Fruit fly (Drosophila melanogaster) whole organism, embryonic: Measurements from ENCODE around the gene meso18E.

Experiments used
- Atf-2 ChIP-seq: fragments of 200-800 bp; sonication (Bioruptor generic); optimal IDR thresholded peaks from 2 replicates; lab custom pipeline; 2016; ENCODE audit warnings: missing biosample characterization, missing genetic modification characterization
- BtbVII ChIP-seq: fragments of 200-800 bp; sonication (Bioruptor generic); optimal IDR thresholded peaks from 3 replicates; lab custom pipeline; 2017; ENCODE audit warnings: missing biosample characterization, mild to moderate bottlenecking, missing genetic modification characterization
- CG11695 ChIP-seq: fragments of 200-800 bp; sonication (Bioruptor generic); IDR thresholded peaks from 3 replicates; pipeline ENCODE4 v1.3.6; 2022; ENCODE audit warnings: missing biosample characterization, missing genetic modification characterization
- CG11696 ChIP-seq: fragments of 200-800 bp; sonication (Bioruptor generic); IDR thresholded peaks from 2 replicates; pipeline ENCODE4 v1.3.6; 2022; ENCODE audit warnings: missing biosample characterization, missing genetic modification characterization
- CG1233 ChIP-seq: fragments of 200-800 bp; sonication (Bioruptor generic); optimal IDR thresholded peaks from 4 replicates; lab custom pipeline; 2018; ENCODE audit warnings: missing biosample characterization, mild to moderate bottlenecking, missing genetic modification characterization
- CG12942 ChIP-seq: fragments of 200-800 bp; sonication (Bioruptor generic); optimal IDR thresholded peaks from 3 replicates; lab custom pipeline; 2016; ENCODE audit warnings: missing biosample characterization, missing genetic modification characterization
- CG1603 ChIP-seq: fragments of 200-800 bp; sonication (Bioruptor generic); optimal IDR thresholded peaks from 2 replicates; lab custom pipeline; 2019; ENCODE audit warnings: missing biosample characterization, mild to moderate bottlenecking, missing genetic modification characterization, moderate library complexity
- CG1832 ChIP-seq: fragments of 200-800 bp; sonication (Bioruptor generic); optimal IDR thresholded peaks from 2 replicates; lab custom pipeline; 2017; ENCODE audit warnings: missing biosample characterization, mild to moderate bottlenecking, missing genetic modification characterization, inconsistent platforms
- CG18599 ChIP-seq: fragments of 200-800 bp; sonication (Bioruptor generic); optimal IDR thresholded peaks from 3 replicates; lab custom pipeline; 2017; ENCODE audit warnings: missing biosample characterization, missing genetic modification characterization, mild to moderate bottlenecking, moderate library complexity, missing genetic modification reagents
- CG30403 ChIP-seq: fragments of 200-800 bp; sonication (Bioruptor generic); optimal IDR thresholded peaks from 3 replicates; lab custom pipeline; 2016; ENCODE audit warnings: missing biosample characterization, missing genetic modification characterization
- CG31441 ChIP-seq: fragments of 200-800 bp; sonication (Bioruptor generic); IDR thresholded peaks from 2 replicates; pipeline ENCODE4 v1.3.6; 2022; ENCODE audit warnings: missing biosample characterization, missing genetic modification characterization
- CG4404 ChIP-seq: fragments of 200-800 bp; sonication (Bioruptor generic); IDR thresholded peaks from 2 replicates; pipeline ENCODE4 v1.3.6; 2022; ENCODE audit warnings: missing biosample characterization, missing genetic modification characterization
- CG4820 ChIP-seq: fragments of 200-800 bp; sonication (Bioruptor generic); optimal IDR thresholded peaks from 3 replicates; lab custom pipeline; 2016; ENCODE audit warnings: missing biosample characterization, missing genetic modification characterization
- CTCF ChIP-seq: fragments of 200-800 bp; sonication (Bioruptor generic); optimal IDR thresholded peaks from 2 replicates; lab custom pipeline; 2017; ENCODE audit warnings: missing biosample characterization, mild to moderate bottlenecking, missing genetic modification characterization, moderate library complexity
- Doc3 ChIP-seq: fragments of 200-800 bp; sonication (Bioruptor generic); IDR thresholded peaks from 3 replicates; pipeline ENCODE4 v1.3.6; 2022; ENCODE audit warnings: missing biosample characterization, missing genetic modification characterization; ENCODE audit not compliant: partially characterized antibody
- ERR ChIP-seq: fragments of 200-800 bp; sonication (Bioruptor generic); optimal IDR thresholded peaks from 2 replicates; lab custom pipeline; 2016; ENCODE audit warnings: missing biosample characterization, missing genetic modification characterization
- Fer3 ChIP-seq: fragments of 200-800 bp; sonication (Bioruptor generic); optimal IDR thresholded peaks from 2 replicates; lab custom pipeline; 2018; ENCODE audit warnings: missing biosample characterization, mild to moderate bottlenecking, missing genetic modification characterization, moderate library complexity
- HmgD ChIP-seq: fragments of 200-800 bp; sonication (Bioruptor generic); optimal IDR thresholded peaks from 3 replicates; lab custom pipeline; 2016; ENCODE audit warnings: missing biosample characterization, missing genetic modification characterization
- Meics ChIP-seq: fragments of 200-800 bp; sonication (Bioruptor generic); optimal IDR thresholded peaks from 2 replicates; lab custom pipeline; 2017; ENCODE audit warnings: missing biosample characterization, mild to moderate bottlenecking, missing genetic modification characterization
- NFAT ChIP-seq: fragments of 200-800 bp; sonication (Bioruptor generic); IDR thresholded peaks from 2 replicates; pipeline ENCODE4 v1.3.6; 2022; ENCODE audit warnings: missing biosample characterization, missing genetic modification characterization
- Neu2 ChIP-seq: fragments of 200-800 bp; sonication (Bioruptor generic); optimal IDR thresholded peaks from 3 replicates; lab custom pipeline; 2016; ENCODE audit warnings: missing biosample characterization, missing genetic modification characterization, borderline replicate concordance
- Pdp1 ChIP-seq, 2 experiments: fragments of 200-800 bp; sonication (Bioruptor generic); optimal IDR thresholded peaks; 3 replicates each; lab custom pipeline; 2016; ENCODE audit warnings: missing biosample characterization in 2 of 2, missing genetic modification characterization in 2 of 2, mild to moderate bottlenecking in 1 of 2, moderate library complexity in 1 of 2
- Sin3A ChIP-seq: fragments of >200 bp; optimal IDR thresholded peaks from 2 replicates; lab custom pipeline; 2018
- Stat92E ChIP-seq, 3 experiments: fragments of >200 bp in 2 of 3; fragments of 200-800 bp in 1 of 3; sonication (Bioruptor generic) in 1 of 3; optimal IDR thresholded peaks; 2 replicates each; lab custom pipeline; 2017 to 2019; ENCODE audit warnings: missing biosample characterization in 3 of 3, missing genetic modification characterization in 3 of 3, mild to moderate bottlenecking in 1 of 3, moderate library complexity in 1 of 3
- Xbp1 ChIP-seq: fragments of 200-800 bp; sonication (Bioruptor generic); optimal IDR thresholded peaks from 3 replicates; lab custom pipeline; 2016; ENCODE audit warnings: missing biosample characterization, mild to moderate bottlenecking, missing genetic modification characterization
- Xrp1 ChIP-seq: fragments of 200-800 bp; sonication (Bioruptor generic); IDR thresholded peaks from 2 replicates; pipeline ENCODE4 v1.3.6; 2022; ENCODE audit warnings: missing biosample characterization, missing genetic modification characterization
- YL-1 ChIP-seq: fragments of 200-800 bp; sonication (Bioruptor generic); optimal IDR thresholded peaks from 3 replicates; lab custom pipeline; 2017; ENCODE audit warnings: missing biosample characterization, mild to moderate bottlenecking, missing genetic modification characterization
- amos ChIP-seq: fragments of 200-800 bp; sonication (Bioruptor generic); IDR thresholded peaks from 2 replicates; pipeline ENCODE4 v1.3.6; 2022; ENCODE audit warnings: missing biosample characterization, missing genetic modification characterization; ENCODE audit not compliant: partially characterized antibody
- ato ChIP-seq: fragments of 200-800 bp; sonication (Bioruptor generic); IDR thresholded peaks from 2 replicates; pipeline ENCODE4 v1.3.6; 2022; ENCODE audit warnings: missing biosample characterization, missing genetic modification characterization; ENCODE audit not compliant: partially characterized antibody
- bigmax ChIP-seq: fragments of 200-800 bp; sonication (Bioruptor generic); optimal IDR thresholded peaks from 2 replicates; lab custom pipeline; 2018; ENCODE audit warnings: missing biosample characterization, mild to moderate bottlenecking, missing genetic modification characterization
- dan ChIP-seq: fragments of 200-800 bp; sonication (Bioruptor generic); IDR thresholded peaks from 2 replicates; pipeline ENCODE4 v1.3.6; 2022; ENCODE audit warnings: missing biosample characterization, missing genetic modification characterization
- exex ChIP-seq: fragments of 200-800 bp; sonication (Bioruptor generic); optimal IDR thresholded peaks from 4 replicates; lab custom pipeline; 2018; ENCODE audit warnings: missing biosample characterization, mild to moderate bottlenecking, missing genetic modification characterization, moderate library complexity
- fd3F ChIP-seq: fragments of 200-800 bp; sonication (Bioruptor generic); optimal IDR thresholded peaks from 2 replicates; lab custom pipeline; 2018; ENCODE audit warnings: missing biosample characterization, mild to moderate bottlenecking, missing genetic modification characterization, moderate library complexity
- gcm ChIP-seq: fragments of 200-800 bp; sonication (Bioruptor generic); optimal IDR thresholded peaks from 2 replicates; lab custom pipeline; 2019; ENCODE audit warnings: missing biosample characterization, mild to moderate bottlenecking, missing genetic modification characterization, moderate library complexity
- gcm2 ChIP-seq: fragments of 200-800 bp; sonication (Bioruptor generic); optimal IDR thresholded peaks from 2 replicates; lab custom pipeline; 2016; ENCODE audit warnings: missing biosample characterization, missing genetic modification characterization
- grn ChIP-seq: fragments of 200-800 bp; sonication (Bioruptor generic); optimal IDR thresholded peaks from 3 replicates; lab custom pipeline; 2017; ENCODE audit warnings: missing biosample characterization, missing genetic modification characterization
- hbn ChIP-seq: fragments of 200-800 bp; sonication (Bioruptor generic); IDR thresholded peaks from 2 replicates; pipeline ENCODE4 v1.3.6; 2022; ENCODE audit warnings: missing biosample characterization, missing genetic modification characterization; ENCODE audit not compliant: partially characterized antibody
- lab ChIP-seq: fragments of 200-800 bp; sonication (Bioruptor generic); optimal IDR thresholded peaks from 3 replicates; lab custom pipeline; 2017; ENCODE audit warnings: missing biosample characterization, missing genetic modification characterization, mild to moderate bottlenecking, moderate library complexity, missing genetic modification reagents
- maf-S ChIP-seq: fragments of 200-800 bp; sonication (Bioruptor generic); optimal IDR thresholded peaks from 2 replicates; lab custom pipeline; 2016; ENCODE audit warnings: missing biosample characterization, missing genetic modification characterization
- org-1 ChIP-seq: fragments of 200-800 bp; sonication (Bioruptor generic); optimal IDR thresholded peaks from 2 replicates; lab custom pipeline; 2017; ENCODE audit warnings: missing biosample characterization, missing genetic modification characterization
- ro ChIP-seq: fragments of 200-800 bp; sonication (Bioruptor generic); IDR thresholded peaks from 2 replicates; pipeline ENCODE4 v1.3.6; 2022; ENCODE audit warnings: missing biosample characterization, missing genetic modification characterization
- row ChIP-seq: fragments of 200-800 bp; sonication (Bioruptor generic); IDR thresholded peaks from 3 replicates; pipeline ENCODE4 v1.3.6; 2022; ENCODE audit warnings: missing biosample characterization, missing genetic modification characterization
- salm ChIP-seq: fragments of 200-800 bp; sonication (Bioruptor generic); optimal IDR thresholded peaks from 2 replicates; lab custom pipeline; 2018; ENCODE audit warnings: missing biosample characterization, mild to moderate bottlenecking, missing genetic modification characterization
- slbo ChIP-seq: fragments of 200-800 bp; sonication (Bioruptor generic); IDR thresholded peaks from 2 replicates; pipeline ENCODE4 v1.3.6; 2022; ENCODE audit warnings: missing biosample characterization, missing genetic modification characterization
- sob ChIP-seq: fragments of 200-800 bp; sonication (Bioruptor generic); IDR thresholded peaks from 2 replicates; pipeline ENCODE4 v1.3.6; 2022; ENCODE audit warnings: missing biosample characterization, missing genetic modification characterization
- stwl ChIP-seq: fragments of 200-800 bp; sonication (Bioruptor generic); optimal IDR thresholded peaks from 3 replicates; lab custom pipeline; 2018; ENCODE audit warnings: missing biosample characterization, mild to moderate bottlenecking, missing genetic modification characterization, moderate library complexity
- tll ChIP-seq, 2 experiments: fragments of 200-800 bp in 1 of 2; fragments of >200 bp in 1 of 2; sonication (Bioruptor generic) in 1 of 2; optimal IDR thresholded peaks; 2 replicates each; lab custom pipeline; 2017 to 2019; ENCODE audit warnings: missing biosample characterization in 2 of 2, missing genetic modification characterization in 2 of 2, mild to moderate bottlenecking in 1 of 2, moderate library complexity in 1 of 2
- zen2 ChIP-seq: fragments of 200-800 bp; sonication (Bioruptor generic); IDR thresholded peaks from 3 replicates; pipeline ENCODE4 v1.3.6; 2022; ENCODE audit warnings: missing biosample characterization, missing genetic modification characterization; ENCODE audit not compliant: partially characterized antibody

The meso18E gene

DNA sequence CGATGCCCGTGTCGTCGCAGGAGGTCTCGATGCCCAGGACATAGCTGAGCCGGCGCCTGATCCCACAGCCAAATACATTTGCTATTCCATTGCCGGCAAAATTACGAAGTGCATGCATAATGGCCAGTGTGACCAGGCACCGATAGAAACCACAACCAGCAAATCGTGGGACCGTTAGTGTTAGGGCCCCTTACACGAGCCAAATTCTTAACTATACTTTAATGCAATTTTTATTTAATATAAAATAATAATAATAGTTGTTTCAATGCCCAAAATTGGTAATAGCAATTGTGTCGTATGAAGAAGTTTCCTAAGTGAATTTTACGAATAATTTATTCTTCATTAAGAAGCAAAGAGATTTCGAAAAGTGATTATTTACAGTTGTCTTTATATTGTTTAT is 11.2 kb downstream of the meso18E start, which contains the start of gene Tcs4 (continued):
- TF ChIP-seq Neu2 (GFP tag; lab: Kevin White, UChicago) (no peak), ato (GFP tag; lab: Robert Waterston, UW) (0 out of 2 replicates have a peak, but pooled peaks have one; percentile 26), stwl (tag; lab: Kevin White, UChicago) (peak; percentile 100), sob (GFP tag; lab: Robert Waterston, UW) (0 out of 2 replicates have a peak, but pooled peaks have one; percentile 19), YL-1 (GFP tag; lab: Kevin White, UChicago) (peak; percentile 48), CG31441 (GFP tag; lab: Robert Waterston, UW) (0 out of 2 replicates have a peak, but pooled peaks have one; percentile 22), row (GFP tag; lab: Robert Waterston, UW) (peak; percentile 76), hbn (GFP tag; lab: Robert Waterston, UW) (peak; percentile 56; the same call in 1 of the 2 replicates), Meics (GFP tag; lab: Kevin White, UChicago) (peak; percentile 28)

DNA sequence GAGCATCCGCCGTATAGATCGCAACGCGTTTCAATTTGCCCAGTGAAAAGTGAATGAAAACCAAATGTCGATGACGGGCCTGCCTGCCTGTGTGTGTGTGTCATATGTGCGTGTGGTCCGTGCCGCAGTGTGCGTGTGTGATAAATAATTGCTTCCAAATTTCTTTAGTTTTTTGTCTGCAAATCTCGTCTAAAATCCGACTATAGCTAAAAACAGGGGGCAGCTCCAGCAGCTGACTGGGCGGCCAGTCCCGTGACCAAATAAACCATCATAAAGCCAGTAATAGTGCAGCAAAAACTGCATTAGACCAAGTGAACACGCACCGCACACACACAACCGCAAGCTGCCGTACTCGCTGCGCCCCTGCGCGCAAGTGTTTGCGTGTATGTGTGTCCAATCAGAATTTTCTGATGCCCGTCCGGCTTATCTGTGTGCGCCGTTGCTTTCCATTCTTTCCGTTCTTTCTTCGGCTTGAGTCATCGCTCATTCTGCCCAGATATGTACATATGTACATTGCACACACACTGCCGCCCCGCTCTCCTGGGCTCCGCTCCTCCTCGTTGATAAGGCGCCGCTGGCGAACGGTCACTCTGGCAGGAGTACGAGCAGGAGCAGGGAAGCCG is 15.5 kb downstream of the meso18E start:
- TF ChIP-seq CTCF (GFP tag; lab: Kevin White, UChicago), result no peak
- no peak for TF ChIP-seq hbn (GFP tag; lab: Robert Waterston, UW)
- TF ChIP-seq CG11696 (GFP tag; lab: Robert Waterston, UW), result no peak
- no peak for TF ChIP-seq CG1603 (tag; lab: Kevin White, UChicago)
- TF ChIP-seq CG1233, result no peak
- no peak for TF ChIP-seq CG12942 (GFP tag; lab: Kevin White, UChicago)
- TF ChIP-seq CG18599 (GFP tag; lab: Kevin White, UChicago), result no peak
- TF ChIP-seq gcm (GFP tag; lab: Kevin White, UChicago), result no peak
- TF ChIP-seq gcm2 (GFP tag; lab: Kevin White, UChicago), result no peak
- TF ChIP-seq CG11695 (GFP tag; lab: Robert Waterston, UW), result no peak
- TF ChIP-seq Xrp1 (GFP tag; lab: Robert Waterston, UW), result no peak
- TF ChIP-seq tll (GFP tag; optimal IDR thresholded peaks at IDR 0.05; lab: Kevin White, UChicago), result no peak
- no peak for TF ChIP-seq ERR (GFP tag; lab: Kevin White, UChicago)
- TF ChIP-seq Doc3 (GFP tag; lab: Robert Waterston, UW), result no peak
- no peak for TF ChIP-seq fd3F (GFP tag; lab: Kevin White, UChicago)
- no peak for TF ChIP-seq dan
- no peak for TF ChIP-seq CG4820 (GFP tag; lab: Kevin White, UChicago)
- no peak for TF ChIP-seq grn (GFP tag; lab: Kevin White, UChicago)
- no peak for TF ChIP-seq exex (tag; lab: Kevin White, UChicago)
- no peak for TF ChIP-seq org-1 (GFP tag; lab: Kevin White, UChicago)
- TF ChIP-seq CG1832 (GFP tag; lab: Kevin White, UChicago), result no peak
- TF ChIP-seq CG4404, result no peak
- no peak for TF ChIP-seq Stat92E (GFP tag; optimal IDR thresholded peaks at IDR 0.05; lab: Kevin White, UChicago)
- no peak for TF ChIP-seq lab
- no peak for TF ChIP-seq NFAT (GFP tag; lab: Robert Waterston, UW)
- TF ChIP-seq YL-1 (GFP tag; lab: Kevin White, UChicago), result peak; percentile 37
- TF ChIP-seq BtbVII (GFP tag; lab: Kevin White, UChicago), result no peak
- TF ChIP-seq slbo, result no peak
- TF ChIP-seq maf-S, result no peak
- TF ChIP-seq HmgD (GFP tag; lab: Kevin White, UChicago), result no peak
- peak in 1 of 2 experiments; percentile 6 for TF ChIP-seq Pdp1 (GFP tag; optimal IDR thresholded peaks at IDR 0.05; lab: Kevin White, UChicago)
- TF ChIP-seq Atf-2 (GFP tag; lab: Kevin White, UChicago), result no peak
- no peak for TF ChIP-seq zen2 (GFP tag; lab: Robert Waterston, UW)
- no peak for TF ChIP-seq CG30403
- TF ChIP-seq Sin3A (lab: Kevin White, UChicago), result no peak
- no peak for TF ChIP-seq salm
- no peak for TF ChIP-seq Xbp1
- TF ChIP-seq amos (GFP tag; lab: Robert Waterston, UW), result no peak
- no peak for TF ChIP-seq Fer3 (tag; lab: Kevin White, UChicago)
- no peak for TF ChIP-seq bigmax (GFP tag; lab: Kevin White, UChicago)
- no peak for TF ChIP-seq ro (GFP tag; lab: Robert Waterston, UW)
